Fruit fly (Drosophila melanogaster) whole organism, embryonic: ENCODE data around the gene Hr38.

Experiments
- Atf6 ChIP-seq: fragments of 200-800 bp; sonication (Bioruptor generic); IDR thresholded peaks from 2 replicates; pipeline ENCODE4 v1.3.6; 2022; ENCODE audit warnings: missing biosample characterization, missing genetic modification characterization
- B-H2 ChIP-seq: fragments of 200-800 bp; sonication (Bioruptor generic); optimal IDR thresholded peaks from 2 replicates; lab custom pipeline; 2018; ENCODE audit warnings: missing biosample characterization, mild to moderate bottlenecking, missing genetic modification characterization
- CG10431 ChIP-seq: fragments of 200-800 bp; sonication (Bioruptor generic); optimal IDR thresholded peaks from 3 replicates; lab custom pipeline; 2018; ENCODE audit warnings: missing biosample characterization, mild to moderate bottlenecking, missing genetic modification characterization
- CG12071 ChIP-seq: fragments of 200-800 bp; sonication (Bioruptor generic); optimal IDR thresholded peaks from 3 replicates; lab custom pipeline; 2018; ENCODE audit warnings: missing biosample characterization, mild to moderate bottlenecking, missing genetic modification characterization
- CG12299 ChIP-seq: fragments of 200-800 bp; sonication (Bioruptor generic); optimal IDR thresholded peaks from 2 replicates; lab custom pipeline; 2018; ENCODE audit warnings: missing biosample characterization, mild to moderate bottlenecking, missing genetic modification characterization
- CG13296 ChIP-seq: fragments of 200-800 bp; sonication (Bioruptor generic); optimal IDR thresholded peaks from 3 replicates; lab custom pipeline; 2018; ENCODE audit warnings: missing biosample characterization, mild to moderate bottlenecking, missing genetic modification characterization
- CG15514 ChIP-seq: fragments of 200-800 bp; sonication (Bioruptor generic); optimal IDR thresholded peaks from 3 replicates; lab custom pipeline; 2017; ENCODE audit warnings: missing biosample characterization, missing genetic modification characterization, mild to moderate bottlenecking, moderate library complexity, missing genetic modification reagents
- CG16815 ChIP-seq: fragments of 200-800 bp; sonication (Bioruptor generic); optimal IDR thresholded peaks from 3 replicates; lab custom pipeline; 2017; ENCODE audit warnings: missing biosample characterization, mild to moderate bottlenecking, missing genetic modification characterization
- CG2120 ChIP-seq: fragments of 200-800 bp; sonication (Bioruptor generic); optimal IDR thresholded peaks from 3 replicates; lab custom pipeline; 2016; ENCODE audit warnings: missing biosample characterization, missing genetic modification characterization
- CG32767 ChIP-seq: fragments of 200-800 bp; sonication (Bioruptor generic); IDR thresholded peaks from 2 replicates; pipeline ENCODE4 v1.3.6; 2022; ENCODE audit warnings: missing biosample characterization, missing genetic modification characterization
- CG5180 ChIP-seq: fragments of 200-800 bp; sonication (Bioruptor generic); optimal IDR thresholded peaks from 3 replicates; lab custom pipeline; 2017; ENCODE audit warnings: missing biosample characterization, missing genetic modification characterization, mild to moderate bottlenecking, moderate library complexity, missing genetic modification reagents
- CG6683 ChIP-seq: fragments of 200-800 bp; sonication (Bioruptor generic); optimal IDR thresholded peaks from 2 replicates; lab custom pipeline; 2017; ENCODE audit warnings: missing biosample characterization, mild to moderate bottlenecking, missing genetic modification characterization, missing genetic modification reagents
- CG9437 ChIP-seq: fragments of 200-800 bp; sonication (Bioruptor generic); optimal IDR thresholded peaks from 2 replicates; lab custom pipeline; 2018; ENCODE audit warnings: missing biosample characterization, mild to moderate bottlenecking, missing genetic modification characterization
- CG9797 ChIP-seq: fragments of 200-800 bp; sonication (Bioruptor generic); optimal IDR thresholded peaks from 3 replicates; lab custom pipeline; 2018; ENCODE audit warnings: missing biosample characterization, mild to moderate bottlenecking, missing genetic modification characterization
- CHES-1-like ChIP-seq: fragments of 200-800 bp; sonication (Bioruptor generic); optimal IDR thresholded peaks from 2 replicates; lab custom pipeline; 2016; ENCODE audit warnings: missing biosample characterization, missing genetic modification characterization
- Fer1 ChIP-seq: fragments of 200-800 bp; sonication (Bioruptor generic); optimal IDR thresholded peaks from 2 replicates; lab custom pipeline; 2017; ENCODE audit warnings: missing biosample characterization, mild to moderate bottlenecking, missing genetic modification characterization
- Med ChIP-seq: fragments of 200-800 bp; sonication (Bioruptor generic); peaks from one replicate; lab custom pipeline; 2016; ENCODE audit warnings: missing biosample characterization, missing genetic modification characterization, mild to moderate bottlenecking, inconsistent platforms, moderate library complexity
- PHDP ChIP-seq: fragments of 200-800 bp; sonication (Bioruptor generic); optimal IDR thresholded peaks from 3 replicates; lab custom pipeline; 2018; ENCODE audit warnings: missing biosample characterization, mild to moderate bottlenecking, missing genetic modification characterization, moderate library complexity
- Poxn ChIP-seq: fragments of 200-800 bp; sonication (Bioruptor generic); IDR thresholded peaks from 2 replicates; pipeline ENCODE4 v1.3.6; 2022; ENCODE audit warnings: missing biosample characterization, missing genetic modification characterization
- ara ChIP-seq: fragments of 200-800 bp; sonication (Bioruptor generic); IDR thresholded peaks from 2 replicates; pipeline ENCODE4 v1.3.6; 2022; ENCODE audit warnings: missing biosample characterization, missing genetic modification characterization
- bowl ChIP-seq: fragments of 200-800 bp; sonication (Bioruptor generic); IDR thresholded peaks from 2 replicates; pipeline ENCODE4 v1.3.6; 2022; ENCODE audit warnings: missing biosample characterization, missing genetic modification characterization
- bsh ChIP-seq, 2 experiments: fragments of 200-800 bp; sonication (Bioruptor generic); optimal IDR thresholded peaks; 2 replicates each; lab custom pipeline; 2017 to 2018; ENCODE audit warnings: mild to moderate bottlenecking in 2 of 2, missing biosample characterization in 2 of 2, missing genetic modification characterization in 2 of 2, moderate library complexity in 1 of 2
- cg ChIP-seq: fragments of 200-800 bp; sonication (Bioruptor generic); optimal IDR thresholded peaks from 3 replicates; lab custom pipeline; 2019; ENCODE audit warnings: missing biosample characterization, mild to moderate bottlenecking, missing genetic modification characterization, moderate library complexity
- dmrt11E ChIP-seq: fragments of 200-800 bp; sonication (Bioruptor generic); optimal IDR thresholded peaks from 3 replicates; lab custom pipeline; 2018; ENCODE audit warnings: missing biosample characterization, mild to moderate bottlenecking, missing genetic modification characterization, moderate library complexity
- en ChIP-seq: fragments of 200-800 bp; sonication (Bioruptor generic); optimal IDR thresholded peaks from 2 replicates; lab custom pipeline; 2016; ENCODE audit warnings: missing biosample characterization, missing genetic modification characterization
- esg ChIP-seq: fragments of 200-800 bp; sonication (Bioruptor generic); conservative IDR thresholded peaks from 2 replicates; pipeline ENCODE4 v1.3.6; 2022; ENCODE audit warnings: missing biosample characterization, missing genetic modification characterization
- eve ChIP-seq, 2 experiments: fragments of >200 bp; optimal IDR thresholded peaks; 2 replicates each; lab custom pipeline; 2017; ENCODE audit warnings: missing biosample characterization in 2 of 2, missing genetic modification characterization in 2 of 2
- gcm ChIP-seq: fragments of 200-800 bp; sonication (Bioruptor generic); optimal IDR thresholded peaks from 2 replicates; lab custom pipeline; 2019; ENCODE audit warnings: missing biosample characterization, mild to moderate bottlenecking, missing genetic modification characterization, moderate library complexity
- gsb ChIP-seq: fragments of 200-800 bp; sonication (Bioruptor generic); IDR thresholded peaks from 2 replicates; pipeline ENCODE4 v1.3.6; 2022; ENCODE audit warnings: missing biosample characterization, missing genetic modification characterization
- nerfin-1 ChIP-seq: fragments of 200-800 bp; sonication (Bioruptor generic); optimal IDR thresholded peaks from 3 replicates; lab custom pipeline; 2019; ENCODE audit warnings: missing biosample characterization, mild to moderate bottlenecking, missing genetic modification characterization, moderate library complexity
- scrt ChIP-seq: fragments of 200-800 bp; sonication (Bioruptor generic); optimal IDR thresholded peaks from 2 replicates; lab custom pipeline; 2018; ENCODE audit warnings: missing biosample characterization, mild to moderate bottlenecking, missing genetic modification characterization, moderate library complexity
- slbo ChIP-seq: fragments of 200-800 bp; sonication (Bioruptor generic); IDR thresholded peaks from 2 replicates; pipeline ENCODE4 v1.3.6; 2022; ENCODE audit warnings: missing biosample characterization, missing genetic modification characterization
- so ChIP-seq: fragments of 200-800 bp; sonication (Bioruptor generic); IDR thresholded peaks from 3 replicates; pipeline ENCODE4 v1.3.6; 2022; ENCODE audit warnings: missing biosample characterization, missing genetic modification characterization
- sr ChIP-seq: fragments of 200-800 bp; sonication (Bioruptor generic); IDR thresholded peaks from 3 replicates; pipeline ENCODE4 v1.3.6; 2022; ENCODE audit warnings: missing biosample characterization, missing genetic modification characterization
- sug ChIP-seq: fragments of 200-800 bp; optimal IDR thresholded peaks from 2 replicates; lab custom pipeline; 2019; ENCODE audit warnings: missing biosample characterization, mild to moderate bottlenecking, missing genetic modification characterization, moderate library complexity
- trem ChIP-seq: fragments of 200-800 bp; optimal IDR thresholded peaks from 3 replicates; lab custom pipeline; 2019; ENCODE audit warnings: missing biosample characterization, mild to moderate bottlenecking, missing genetic modification characterization, moderate library complexity
- twi ChIP-seq: fragments of 200-800 bp; optimal IDR thresholded peaks from 2 replicates; lab custom pipeline; 2019; ENCODE audit warnings: missing biosample characterization, mild to moderate bottlenecking, missing genetic modification characterization, moderate library complexity
- unpg ChIP-seq: fragments of 200-800 bp; sonication (Bioruptor generic); optimal IDR thresholded peaks from 3 replicates; lab custom pipeline; 2018; ENCODE audit warnings: missing biosample characterization, mild to moderate bottlenecking, missing genetic modification characterization, moderate library complexity
- wek ChIP-seq: fragments of 200-800 bp; sonication (Bioruptor generic); optimal IDR thresholded peaks from 3 replicates; lab custom pipeline; 2018; ENCODE audit warnings: missing biosample characterization, mild to moderate bottlenecking, missing genetic modification characterization, moderate library complexity

Gene Hr38

dm6 chr2L:20759809-20760485 lies 45.6 kb upstream of the Hr38 start (continued):
- TF ChIP-seq so (GFP tag; lab: Robert Waterston, UW) (no peak), nerfin-1 (tag; lab: Kevin White, UChicago) (peak; percentile 31), wek (GFP tag; lab: Kevin White, UChicago) (no peak), Fer1 (peak; percentile 31), CG9797 (GFP tag; lab: Kevin White, UChicago) (no peak), dmrt11E (peak; percentile 38), eve (GFP tag; optimal IDR thresholded peaks at IDR 0.05; lab: Kevin White, UChicago) (no peak), trem (tag; lab: Kevin White, UChicago) (peak; percentile 12), Poxn (GFP tag; lab: Robert Waterston, UW) (no peak), gsb (GFP tag; lab: Robert Waterston, UW) (peak; percentile 39; the same call in 1 of the 2 replicates), CG6683 (GFP tag; lab: Kevin White, UChicago) (no peak), CG5180 (GFP tag; lab: Kevin White, UChicago) (no peak), CG12071 (GFP tag; lab: Kevin White, UChicago) (no peak), sr (GFP tag; lab: Robert Waterston, UW) (no peak), en (GFP tag; lab: Kevin White, UChicago) (no peak), Atf6 (GFP tag; lab: Robert Waterston, UW) (peak; percentile 47; the same call in 1 of the 2 replicates), CG10431 (GFP tag; lab: Kevin White, UChicago) (no peak), PHDP (tag; lab: Kevin White, UChicago) (peak; percentile 58), bowl (GFP tag; lab: Robert Waterston, UW) (no peak), B-H2 (GFP tag; lab: Kevin White, UChicago) (no peak), CG2120 (peak; percentile 51), CG13296 (GFP tag; lab: Kevin White, UChicago) (peak; percentile 19), CG15514 (GFP tag; lab: Kevin White, UChicago) (no peak), CG9437 (GFP tag; lab: Kevin White, UChicago) (peak; percentile 35), sug (peak; percentile 14), Med (GFP tag; lab: Kevin White, UChicago) (peak; percentile 76), scrt (GFP tag; lab: Kevin White, UChicago) (no peak), CG12299 (no peak), ara (GFP tag; lab: Robert Waterston, UW) (no peak), CG16815 (GFP tag; lab: Kevin White, UChicago) (peak; percentile 31), cg (GFP tag; lab: Kevin White, UChicago) (no peak), gcm (GFP tag; lab: Kevin White, UChicago) (no peak), bsh (GFP tag; optimal IDR thresholded peaks at IDR 0.05; lab: Kevin White, UChicago) (peak in 1 of 2 experiments; percentile 69), unpg (GFP tag; lab: Kevin White, UChicago) (peak; percentile 54), CHES-1-like (GFP tag; lab: Kevin White, UChicago) (no peak), esg (GFP tag; lab: Robert Waterston, UW) (peak; percentile 53; the same call in 1 of the 2 replicates), slbo (peak; percentile 66), twi (tag; lab: Kevin White, UChicago) (no peak), CG32767 (GFP tag; lab: Robert Waterston, UW) (no peak)
